Fruit fly (Drosophila melanogaster) whole organism, pupa: ENCODE results near the gene hfp.

Source experiments
- CG10348 ChIP-seq: fragments of 200-800 bp; sonication (Bioruptor generic); IDR thresholded peaks from 2 replicates; pipeline ENCODE4 v1.3.6; 2022; ENCODE audit warnings: missing biosample characterization, missing genetic modification characterization
- CG13204 ChIP-seq: fragments of 200-800 bp; sonication (Bioruptor generic); optimal IDR thresholded peaks from 2 replicates; lab custom pipeline; 2018; ENCODE audit warnings: missing biosample characterization, mild to moderate bottlenecking, missing genetic modification characterization, moderate library complexity
- CG14655 ChIP-seq: fragments of 200-800 bp; sonication (Bioruptor generic); optimal IDR thresholded peaks from 3 replicates; lab custom pipeline; 2017; ENCODE audit warnings: mild to moderate bottlenecking, missing biosample characterization, missing genetic modification reagents, missing genetic modification characterization
- CG4496 ChIP-seq: fragments of 200-800 bp; sonication (Bioruptor generic); IDR thresholded peaks from 3 replicates; pipeline ENCODE4 v1.3.6; 2022; ENCODE audit warnings: missing biosample characterization, missing genetic modification characterization
- CG8159 ChIP-seq: fragments of 200-800 bp; sonication (Bioruptor generic); optimal IDR thresholded peaks from 3 replicates; lab custom pipeline; 2018; ENCODE audit warnings: missing biosample characterization, mild to moderate bottlenecking, missing genetic modification characterization, moderate library complexity
- CG9948 ChIP-seq: fragments of 200-800 bp; sonication (Bioruptor generic); optimal IDR thresholded peaks from 2 replicates; lab custom pipeline; 2018; ENCODE audit warnings: missing biosample characterization, mild to moderate bottlenecking, missing genetic modification characterization, moderate library complexity
- D1 ChIP-seq: fragments of 200-800 bp; sonication (Bioruptor generic); optimal IDR thresholded peaks from 2 replicates; lab custom pipeline; 2018; ENCODE audit warnings: missing biosample characterization, mild to moderate bottlenecking, missing genetic modification characterization, moderate library complexity
- EcR ChIP-seq: fragments of 200-800 bp; sonication (Bioruptor generic); optimal IDR thresholded peaks from 3 replicates; lab custom pipeline; 2019; ENCODE audit warnings: missing biosample characterization, missing genetic modification characterization, mild to moderate bottlenecking, moderate library complexity, missing genetic modification reagents
- Ets98B ChIP-seq: fragments of 200-800 bp; sonication (Bioruptor generic); IDR thresholded peaks from 2 replicates; pipeline ENCODE4 v1.3.6; 2022; ENCODE audit warnings: missing biosample characterization, missing genetic modification characterization
- Pif1A ChIP-seq: fragments of 200-800 bp; sonication (Bioruptor generic); optimal IDR thresholded peaks from 3 replicates; lab custom pipeline; 2016; ENCODE audit warnings: missing biosample characterization, missing genetic modification characterization
- Pif1B ChIP-seq: fragments of 200-800 bp; sonication (Bioruptor generic); optimal IDR thresholded peaks from 3 replicates; lab custom pipeline; 2016; ENCODE audit warnings: missing biosample characterization, missing genetic modification characterization
- gl ChIP-seq: fragments of 200-800 bp; sonication (Bioruptor generic); optimal IDR thresholded peaks from 2 replicates; lab custom pipeline; 2018; ENCODE audit warnings: missing biosample characterization, mild to moderate bottlenecking, missing genetic modification characterization
- rn ChIP-seq: fragments of 200-800 bp; sonication (Bioruptor generic); IDR thresholded peaks from 2 replicates; pipeline ENCODE4 v1.3.6; 2022; ENCODE audit warnings: missing biosample characterization, missing genetic modification characterization

dm6 chr3L:1484747-1485146, 17.6 kb downstream of the hfp start:
- TF ChIP-seq CG10348 (GFP tag; lab: Robert Waterston, UW) = no peak
- no peak for TF ChIP-seq Pif1B (GFP tag; lab: Kevin White, UChicago)
- no peak for TF ChIP-seq rn (GFP tag; lab: Robert Waterston, UW)
- TF ChIP-seq CG9948 (tag; lab: Kevin White, UChicago) = peak; percentile 58
- no peak for TF ChIP-seq Pif1A
- peak; percentile 22 for TF ChIP-seq gl
- no peak for TF ChIP-seq Ets98B (GFP tag; lab: Robert Waterston, UW)
- 0 out of 3 replicates have a peak, but pooled peaks have one; percentile 17 for TF ChIP-seq CG4496 (GFP tag; lab: Robert Waterston, UW)
- no peak for TF ChIP-seq CG13204 (GFP tag; lab: Kevin White, UChicago)
- peak; percentile 79 for TF ChIP-seq CG14655 (GFP tag; lab: Kevin White, UChicago)
- no peak for TF ChIP-seq EcR (GFP tag; lab: Kevin White, UChicago)
- no peak for TF ChIP-seq D1 (tag; lab: Kevin White, UChicago)
- TF ChIP-seq CG8159 (tag; lab: Kevin White, UChicago) = peak; percentile 57
